Worm (Caenorhabditis elegans): ENCODE measurements around the gene R08C7.11.

Gene R08C7.11

ce11 chrIV:4469770-4470709 is 15.3 kb upstream of the R08C7.11 start:
- no peak for TF ChIP-seq unc-62 (GFP tag; optimal IDR thresholded peaks at IDR 0.05)

- no peak for TF ChIP-seq unc-62 (GFP tag; optimal IDR thresholded peaks at IDR 0.05)
Observed at ce11 chrIV:4469055-4469454, 14.3 kb upstream of the R08C7.11 start.

ce11 chrIV:4468046-4468727 is 13.4 kb upstream of the R08C7.11 start:
- TF ChIP-seq unc-62 (GFP tag; optimal IDR thresholded peaks at IDR 0.05): no peak

- no peak for TF ChIP-seq unc-62 (GFP tag; optimal IDR thresholded peaks at IDR 0.05)
Observed at ce11 chrIV:4465184-4465583, 10.4 kb upstream of the R08C7.11 start, which contains the start of gene M01H9.5. TSS of gene M01H9.5 (plus strand) at chrIV:4465484.

ce11 chrIV:4463132-4463531 is 8.4 kb upstream of the R08C7.11 start, which contains the start of gene M01H9.2:
TSS of gene M01H9.2 (minus strand) at chrIV:4463232.
- no peak for TF ChIP-seq unc-62 (GFP tag; optimal IDR thresholded peaks at IDR 0.05)

ce11 chrIV:4459342-4459741 is 4.6 kb upstream of the R08C7.11 start:
- no peak for TF ChIP-seq unc-62 (GFP tag; optimal IDR thresholded peaks at IDR 0.05)

DNA sequence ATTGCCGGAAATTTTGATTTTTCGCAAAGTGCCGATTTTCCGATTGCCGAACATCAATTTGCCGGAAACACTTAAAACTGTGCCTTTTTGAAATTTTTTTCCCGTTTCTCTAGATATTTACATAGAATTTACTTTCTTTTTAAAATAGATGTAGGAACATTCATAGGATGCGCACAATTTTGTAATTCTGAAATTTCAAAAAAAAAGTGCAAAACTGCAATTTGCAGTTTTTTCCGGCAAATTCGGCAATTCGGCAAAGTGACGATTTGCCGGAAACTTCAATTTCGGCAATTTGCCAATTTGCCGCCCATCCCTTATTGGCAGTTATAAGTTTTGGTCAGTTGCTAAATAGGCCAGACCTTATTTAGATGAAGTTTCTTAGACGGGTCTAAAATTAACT is 1.9 kb upstream of the R08C7.11 start:
- TF ChIP-seq unc-62 (GFP tag; optimal IDR thresholded peaks at IDR 0.05): no peak

DNA sequence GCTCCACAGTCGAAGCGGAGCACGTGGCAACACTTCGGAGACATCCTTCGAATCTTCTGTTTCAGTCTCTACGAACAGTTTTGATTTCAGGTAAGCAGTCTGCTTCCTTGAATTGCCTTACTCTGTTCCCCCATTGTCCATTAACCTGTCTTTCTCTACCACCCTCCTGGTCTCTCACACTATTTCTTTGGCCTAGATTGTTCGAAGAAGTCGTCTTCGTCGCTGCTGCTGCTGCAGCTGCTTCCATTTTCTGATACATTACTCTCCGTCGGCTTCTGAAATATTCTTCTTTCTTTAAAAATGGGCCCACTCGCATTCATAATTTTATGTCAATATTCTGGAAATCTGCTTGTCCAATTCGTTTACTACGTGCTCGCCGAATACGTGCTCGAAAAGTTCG is 3.2 kb downstream of the R08C7.11 start, which contains the start of gene R08C7.1:
Gene R08C7.1, plus strand, starts transcription at position 301 of the 400 bp plus-strand sequence.
- TF ChIP-seq unc-62 (GFP tag; optimal IDR thresholded peaks at IDR 0.05): no peak

DNA sequence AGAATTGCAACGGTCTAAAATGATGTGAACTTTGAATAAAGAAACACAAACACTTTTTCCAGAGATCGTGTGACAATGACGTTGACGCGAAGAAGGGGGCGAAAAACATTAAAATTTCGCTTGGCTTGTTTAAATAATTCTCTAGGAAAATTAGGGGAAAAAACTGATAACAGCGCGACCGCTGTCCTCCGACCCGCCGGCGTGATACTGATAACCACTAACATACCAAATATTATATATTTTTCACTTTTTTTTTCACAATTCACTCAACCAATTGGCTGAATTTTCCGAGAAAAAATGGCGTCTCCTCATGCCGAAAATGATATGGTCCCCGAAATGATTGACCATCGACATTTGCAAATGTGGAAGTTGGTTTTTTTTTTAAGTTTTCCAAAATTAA is 4.9 kb downstream of the R08C7.11 start:
- TF ChIP-seq unc-62 (GFP tag; optimal IDR thresholded peaks at IDR 0.05): no peak

- TF ChIP-seq unc-62 (GFP tag; optimal IDR thresholded peaks at IDR 0.05): no peak
Observed at ce11 chrIV:4449439-4449838, 5.3 kb downstream of the R08C7.11 start, which contains the start of gene R08C7.12. TSS of gene R08C7.12 (plus strand) at chrIV:4449739.

- TF ChIP-seq unc-62 (GFP tag; optimal IDR thresholded peaks at IDR 0.05): no peak
Observed at ce11 chrIV:4448343-4448742, 6.4 kb downstream of the R08C7.11 start.

DNA sequence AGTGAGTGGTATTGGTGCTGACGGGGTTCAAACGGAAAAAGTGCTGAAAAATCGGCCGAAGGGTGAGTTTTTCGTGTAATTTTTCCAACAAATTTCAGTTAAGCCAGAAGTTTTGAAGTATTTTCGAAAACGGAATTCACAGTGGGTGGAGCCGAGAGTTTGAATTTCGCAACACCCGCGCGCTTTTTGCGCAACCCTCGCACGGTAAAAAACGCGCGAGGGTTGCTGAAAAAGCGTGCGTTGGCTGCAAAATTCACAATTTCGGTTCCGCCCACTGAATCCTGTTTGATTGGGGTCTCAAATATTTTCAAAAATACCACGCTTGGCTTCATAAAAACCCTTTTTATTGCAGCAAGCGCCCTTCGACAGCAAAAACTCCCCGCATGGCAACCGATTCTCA is 7.4 kb downstream of the R08C7.11 start:
- no peak for TF ChIP-seq unc-62 (GFP tag; optimal IDR thresholded peaks at IDR 0.05)

ce11 chrIV:4447284-4447366 is 7.6 kb downstream of the R08C7.11 start, which contains the start of gene chat-1:
TSS of gene chat-1 (plus strand) at chrIV:4447331.
- no peak for TF ChIP-seq unc-62 (GFP tag; optimal IDR thresholded peaks at IDR 0.05)

ce11 chrIV:4446884-4447283 is 7.9 kb downstream of the R08C7.11 start:
- TF ChIP-seq unc-62 (GFP tag; optimal IDR thresholded peaks at IDR 0.05): no peak

ce11 chrIV:4445711-4446290 is 8.9 kb downstream of the R08C7.11 start, which contains the start of the genes wapl-1 and htz-1:
TSS of gene wapl-1 (minus strand) at chrIV:4445740.
TSS of gene htz-1 (plus strand) at chrIV:4446216.
- TF ChIP-seq unc-62 (GFP tag; optimal IDR thresholded peaks at IDR 0.05): no peak

DNA sequence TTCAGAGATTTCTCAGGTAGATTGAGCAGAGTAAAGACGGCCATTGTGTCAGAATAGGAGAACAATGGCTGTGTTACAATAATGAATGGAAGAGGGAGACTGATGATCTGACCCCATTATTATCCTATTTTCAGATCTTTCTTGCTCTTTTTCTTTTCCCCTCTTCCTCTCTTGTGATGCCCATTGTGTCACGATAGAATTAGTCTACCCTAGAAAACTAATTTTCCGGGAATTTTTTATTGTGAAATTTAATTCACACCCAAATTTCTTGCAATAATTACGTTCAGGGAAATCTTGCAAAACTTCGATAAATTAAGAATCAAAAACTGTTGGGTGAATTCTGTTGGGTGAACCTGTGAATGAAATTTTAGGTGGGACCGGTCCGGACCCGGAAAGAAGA is 13.7 kb downstream of the R08C7.11 start, which contains the start of gene fbxb-75:
Gene fbxb-75, minus strand, starts transcription at position 101 of the 400 bp plus-strand sequence.
- TF ChIP-seq unc-62 (GFP tag; optimal IDR thresholded peaks at IDR 0.05): no peak

DNA sequence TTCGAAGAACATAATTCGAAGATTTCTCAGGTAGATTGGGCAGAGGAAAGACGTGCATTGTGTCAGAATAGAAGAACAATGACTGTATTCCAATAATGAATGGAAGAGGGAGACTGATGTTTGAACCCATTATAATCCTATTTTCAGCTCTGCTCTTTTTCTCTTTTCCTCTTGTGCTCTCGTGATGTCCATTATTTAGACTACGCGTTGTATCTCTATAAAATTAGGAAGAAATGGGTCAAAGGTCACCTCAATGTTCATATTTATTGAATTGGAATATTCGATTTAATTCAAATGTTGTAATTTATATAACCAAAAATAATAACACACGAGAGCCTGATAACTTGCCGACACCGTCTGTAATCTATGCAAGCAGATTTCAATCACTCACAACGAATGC is 15.5 kb downstream of the R08C7.11 start, which contains the start of gene fbxb-74:
Gene fbxb-74, minus strand, starts transcription at position 101 of the 400 bp plus-strand sequence.
- no peak for TF ChIP-seq unc-62 (GFP tag; optimal IDR thresholded peaks at IDR 0.05)

Measured in whole organism, dauer.